Fruit fly (Drosophila melanogaster) whole organism, embryonic: ENCODE results near the gene CG31898.

Experiments
- Adf1 ChIP-seq: fragments of 200-800 bp; sonication (Bioruptor generic); IDR thresholded peaks from 2 replicates; pipeline ENCODE4 v1.3.6; 2022; ENCODE audit warnings: missing biosample characterization, missing genetic modification characterization
- Asciz ChIP-seq: fragments of 200-800 bp; sonication (Bioruptor generic); optimal IDR thresholded peaks from 2 replicates; lab custom pipeline; 2017; ENCODE audit warnings: missing biosample characterization, mild to moderate bottlenecking, missing genetic modification characterization, missing genetic modification reagents
- Awh ChIP-seq: fragments of 200-800 bp; sonication (Bioruptor generic); IDR thresholded peaks from 2 replicates; pipeline ENCODE4, ENCODE4 v1.3.6; 2022; ENCODE audit warnings: missing biosample characterization, missing genetic modification characterization
- CG11085 ChIP-seq: fragments of 200-800 bp; sonication (Bioruptor generic); IDR thresholded peaks from 2 replicates; pipeline ENCODE4 v1.3.6; 2022; ENCODE audit warnings: missing biosample characterization, missing genetic modification characterization
- CG11695 ChIP-seq: fragments of 200-800 bp; sonication (Bioruptor generic); IDR thresholded peaks from 3 replicates; pipeline ENCODE4 v1.3.6; 2022; ENCODE audit warnings: missing biosample characterization, missing genetic modification characterization
- CG11723 ChIP-seq: fragments of 200-800 bp; sonication (Bioruptor generic); optimal IDR thresholded peaks from 2 replicates; lab custom pipeline; 2017; ENCODE audit warnings: missing biosample characterization, mild to moderate bottlenecking, missing genetic modification characterization
- CG12299 ChIP-seq: fragments of 200-800 bp; sonication (Bioruptor generic); optimal IDR thresholded peaks from 2 replicates; lab custom pipeline; 2018; ENCODE audit warnings: missing biosample characterization, mild to moderate bottlenecking, missing genetic modification characterization
- CG13894 ChIP-seq: fragments of 200-800 bp; sonication (Bioruptor generic); optimal IDR thresholded peaks from 3 replicates; lab custom pipeline; 2018; ENCODE audit warnings: missing biosample characterization, mild to moderate bottlenecking, missing genetic modification characterization, moderate library complexity
- CG14014 ChIP-seq: fragments of 200-800 bp; sonication (Bioruptor generic); IDR thresholded peaks from 2 replicates; pipeline ENCODE4 v1.3.6; 2022; ENCODE audit warnings: missing biosample characterization, missing genetic modification characterization
- CG15073 ChIP-seq: fragments of 200-800 bp; sonication (Bioruptor generic); optimal IDR thresholded peaks from 2 replicates; lab custom pipeline; 2016; ENCODE audit warnings: missing biosample characterization, missing genetic modification characterization
- CG16779 ChIP-seq: fragments of 200-800 bp; sonication (Bioruptor generic); IDR thresholded peaks from 2 replicates; pipeline ENCODE4 v1.3.6; 2022; ENCODE audit warnings: missing biosample characterization, missing genetic modification characterization
- CG17612 ChIP-seq: fragments of 200-800 bp; sonication (Bioruptor generic); IDR thresholded peaks from 2 replicates; pipeline ENCODE4 v1.3.6; 2022; ENCODE audit warnings: missing biosample characterization, missing genetic modification characterization
- CG18476 ChIP-seq: fragments of 200-800 bp; sonication (Bioruptor generic); optimal IDR thresholded peaks from 2 replicates; lab custom pipeline; 2016; ENCODE audit warnings: missing biosample characterization, mild to moderate bottlenecking, missing genetic modification characterization
- CG2712 ChIP-seq: fragments of 200-800 bp; optimal IDR thresholded peaks from 3 replicates; lab custom pipeline; 2019; ENCODE audit warnings: missing biosample characterization, mild to moderate bottlenecking, missing genetic modification characterization, moderate library complexity
- CG30020 ChIP-seq: fragments of 200-800 bp; optimal IDR thresholded peaks from 2 replicates; lab custom pipeline; 2019; ENCODE audit warnings: missing biosample characterization, mild to moderate bottlenecking, missing genetic modification characterization, moderate library complexity
- CG32532 ChIP-seq: fragments of 200-800 bp; sonication (Bioruptor generic); IDR thresholded peaks from 2 replicates; pipeline ENCODE4 v1.3.6; 2022; ENCODE audit warnings: missing biosample characterization, missing genetic modification characterization
- CG3847 ChIP-seq: fragments of 200-800 bp; sonication (Bioruptor generic); IDR thresholded peaks from 2 replicates; pipeline ENCODE4 v1.3.6; 2022; ENCODE audit warnings: missing biosample characterization, missing genetic modification characterization
- CG4360 ChIP-seq: fragments of 200-800 bp; sonication (Bioruptor generic); IDR thresholded peaks from 2 replicates; pipeline ENCODE4 v1.3.6; 2022; ENCODE audit warnings: missing biosample characterization, missing genetic modification characterization
- CG43689 ChIP-seq: fragments of 200-800 bp; sonication (Bioruptor generic); IDR thresholded peaks from 2 replicates; pipeline ENCODE4 v1.3.6; 2022; ENCODE audit warnings: missing biosample characterization, missing genetic modification characterization
- CG6654 ChIP-seq: fragments of 200-800 bp; sonication (Bioruptor generic); optimal IDR thresholded peaks from 2 replicates; lab custom pipeline; 2017; ENCODE audit warnings: missing biosample characterization, mild to moderate bottlenecking, missing genetic modification characterization
- CG8290 ChIP-seq, 3 experiments: fragments of 200-800 bp; sonication (Bioruptor generic); optimal IDR thresholded peaks; 2 replicates each; lab custom pipeline; 2016 to 2019; ENCODE audit warnings: missing biosample characterization in 3 of 3, missing genetic modification characterization in 3 of 3, mild to moderate bottlenecking in 2 of 3, moderate library complexity in 1 of 3
- Dip2 ChIP-seq: fragments of 200-800 bp; sonication (Bioruptor generic); IDR thresholded peaks from 2 replicates; pipeline ENCODE4 v1.3.6; 2022; ENCODE audit warnings: missing biosample characterization, missing genetic modification characterization
- Dp ChIP-seq: fragments of 200-800 bp; sonication (Bioruptor generic); optimal IDR thresholded peaks from 2 replicates; lab custom pipeline; 2018; ENCODE audit warnings: missing biosample characterization, mild to moderate bottlenecking, missing genetic modification characterization, moderate library complexity
- ERR ChIP-seq: fragments of 200-800 bp; sonication (Bioruptor generic); optimal IDR thresholded peaks from 2 replicates; lab custom pipeline; 2016; ENCODE audit warnings: missing biosample characterization, missing genetic modification characterization
- Eip74EF ChIP-seq, 2 experiments: fragments of 200-800 bp in 1 of 2; fragments of >200 bp in 1 of 2; sonication (Bioruptor generic) in 1 of 2; optimal IDR thresholded peaks; 2 replicates each; lab custom pipeline; 2017 to 2019; ENCODE audit warnings: missing biosample characterization in 2 of 2, missing genetic modification characterization in 2 of 2, mild to moderate bottlenecking in 1 of 2, moderate library complexity in 1 of 2
- Mad ChIP-seq: fragments of 200-800 bp; sonication (Bioruptor generic); optimal IDR thresholded peaks from 2 replicates; lab custom pipeline; 2016; ENCODE audit warnings: missing biosample characterization, missing genetic modification characterization
- NC2β ChIP-seq: fragments of 200-800 bp; sonication (Bioruptor generic); optimal IDR thresholded peaks from 2 replicates; lab custom pipeline; 2016; ENCODE audit warnings: missing biosample characterization, missing genetic modification characterization
- Neu2 ChIP-seq: fragments of 200-800 bp; sonication (Bioruptor generic); optimal IDR thresholded peaks from 3 replicates; lab custom pipeline; 2016; ENCODE audit warnings: missing biosample characterization, missing genetic modification characterization, borderline replicate concordance
- Sin3A ChIP-seq: fragments of >200 bp; optimal IDR thresholded peaks from 2 replicates; lab custom pipeline; 2018
- Taf1 ChIP-seq: fragments of 200-800 bp; sonication (Bioruptor generic); IDR thresholded peaks from 2 replicates; pipeline ENCODE4 v1.3.6; 2022; ENCODE audit warnings: missing biosample characterization, missing genetic modification characterization
- YL-1 ChIP-seq: fragments of 200-800 bp; sonication (Bioruptor generic); optimal IDR thresholded peaks from 3 replicates; lab custom pipeline; 2017; ENCODE audit warnings: missing biosample characterization, mild to moderate bottlenecking, missing genetic modification characterization
- ac ChIP-seq: fragments of 200-800 bp; sonication (Bioruptor generic); optimal IDR thresholded peaks from 3 replicates; lab custom pipeline; 2017; ENCODE audit warnings: missing biosample characterization, mild to moderate bottlenecking, missing genetic modification characterization
- ash1 ChIP-seq: fragments of 200-800 bp; sonication (Bioruptor generic); optimal IDR thresholded peaks from 2 replicates; lab custom pipeline; 2018; ENCODE audit warnings: missing biosample characterization, mild to moderate bottlenecking, missing genetic modification characterization
- az2 ChIP-seq: fragments of 200-800 bp; sonication (Bioruptor generic); optimal IDR thresholded peaks from 3 replicates; lab custom pipeline; 2016; ENCODE audit warnings: missing biosample characterization, missing genetic modification characterization
- br ChIP-seq: fragments of >200 bp; optimal IDR thresholded peaks from 2 replicates; lab custom pipeline; 2017
- chm ChIP-seq: fragments of 200-800 bp; sonication (Bioruptor generic); IDR thresholded peaks from 2 replicates; pipeline ENCODE4 v1.3.6; 2022; ENCODE audit warnings: missing biosample characterization, missing genetic modification characterization
- crol ChIP-seq: fragments of 200-800 bp; sonication (Bioruptor generic); IDR thresholded peaks from 2 replicates; pipeline ENCODE4 v1.3.6; 2022; ENCODE audit warnings: missing biosample characterization, missing genetic modification characterization
- crp ChIP-seq, 2 experiments: fragments of 200-800 bp; sonication (Bioruptor generic); optimal IDR thresholded peaks; 2 replicates in 1 of 2; 3 replicates in 1 of 2; lab custom pipeline; 2017; ENCODE audit warnings: missing biosample characterization in 2 of 2, missing genetic modification characterization in 2 of 2, mild to moderate bottlenecking in 1 of 2, moderate library complexity in 1 of 2
- da ChIP-seq: fragments of 200-800 bp; sonication (Bioruptor generic); optimal IDR thresholded peaks from 2 replicates; lab custom pipeline; 2016; ENCODE audit warnings: missing biosample characterization, missing genetic modification characterization
- dmrt99B ChIP-seq: fragments of 200-800 bp; sonication (Bioruptor generic); optimal IDR thresholded peaks from 2 replicates; lab custom pipeline; 2018; ENCODE audit warnings: missing biosample characterization, mild to moderate bottlenecking, missing genetic modification characterization, moderate library complexity
- ems ChIP-seq: fragments of 200-800 bp; sonication (Bioruptor generic); optimal IDR thresholded peaks from 3 replicates; lab custom pipeline; 2016; ENCODE audit warnings: missing biosample characterization, missing genetic modification characterization
- fd64A ChIP-seq: fragments of 200-800 bp; sonication (Bioruptor generic); optimal IDR thresholded peaks from 3 replicates; lab custom pipeline; 2018; ENCODE audit warnings: missing biosample characterization, mild to moderate bottlenecking, missing genetic modification characterization
- fru ChIP-seq: fragments of >200 bp; optimal IDR thresholded peaks from 2 replicates; lab custom pipeline; 2017
- gem ChIP-seq: fragments of 200-800 bp; sonication (Bioruptor generic); optimal IDR thresholded peaks from 2 replicates; lab custom pipeline; 2019; ENCODE audit warnings: missing biosample characterization, mild to moderate bottlenecking, missing genetic modification characterization, moderate library complexity
- luna ChIP-seq: fragments of 200-800 bp; sonication (Bioruptor generic); optimal IDR thresholded peaks from 2 replicates; lab custom pipeline; 2016; ENCODE audit warnings: missing biosample characterization, missing genetic modification characterization
- pita ChIP-seq: fragments of 200-800 bp; sonication (Bioruptor generic); optimal IDR thresholded peaks from 2 replicates; lab custom pipeline; 2017; ENCODE audit warnings: missing biosample characterization, mild to moderate bottlenecking, missing genetic modification characterization
- tap ChIP-seq: fragments of 200-800 bp; optimal IDR thresholded peaks from 3 replicates; lab custom pipeline; 2019; ENCODE audit warnings: missing biosample characterization, mild to moderate bottlenecking, missing genetic modification characterization, moderate library complexity
- vvl ChIP-seq: fragments of 200-800 bp; sonication (Bioruptor generic); IDR thresholded peaks from 2 replicates; pipeline ENCODE4 v1.3.6; 2022; ENCODE audit warnings: missing biosample characterization, missing genetic modification characterization
- yki ChIP-seq: fragments of >200 bp; optimal IDR thresholded peaks from 3 replicates; lab custom pipeline; 2018

CG31898 gene

DNA sequence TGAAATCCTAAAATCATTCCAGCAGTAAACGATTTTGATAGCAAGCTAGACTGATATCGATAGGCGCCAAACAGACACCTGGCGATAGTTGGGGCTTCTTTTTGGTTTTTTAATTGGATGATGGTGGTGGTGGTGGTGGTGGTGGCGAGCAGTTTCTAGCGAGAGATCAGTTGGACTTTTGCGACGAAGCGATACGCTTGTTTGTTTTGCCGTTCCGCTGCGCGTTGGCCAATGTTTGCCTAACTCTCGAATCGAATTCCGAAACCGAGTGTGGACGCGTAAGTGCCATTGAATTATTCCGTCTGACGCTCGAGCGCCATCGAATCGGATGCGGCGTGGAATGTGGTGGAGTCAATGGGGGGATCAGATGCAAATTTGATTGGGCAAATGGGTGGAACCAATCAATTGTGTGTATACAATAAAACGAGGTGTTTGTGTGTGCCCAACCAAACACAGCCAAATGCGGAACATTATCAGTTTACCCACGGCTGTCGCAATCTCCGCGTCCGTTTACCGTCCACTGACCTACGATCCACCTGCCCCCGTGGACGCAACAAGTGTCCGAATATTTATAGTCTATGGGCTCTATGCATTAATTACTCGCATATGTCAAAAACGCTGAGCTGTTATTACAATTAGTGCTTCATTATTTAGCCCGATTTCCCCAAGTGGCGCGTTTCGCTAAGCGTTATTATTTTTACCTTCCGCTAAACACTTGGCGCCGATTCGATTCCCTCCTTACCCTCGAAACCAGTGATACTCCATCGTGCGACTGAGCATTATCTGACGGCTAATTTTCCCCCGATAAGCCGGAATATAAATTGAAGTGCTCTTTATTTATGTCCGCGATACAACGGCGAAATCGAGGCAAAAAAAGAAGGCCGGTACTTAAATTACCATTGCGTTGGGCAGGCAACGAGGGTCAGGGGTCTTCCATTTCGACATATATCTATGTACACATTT, 29.6 kb upstream of the CG31898 start, which contains the start of gene CG17292 (continued):
- no peak for TF ChIP-seq CG6654
- peak; percentile 61 for TF ChIP-seq CG3847 (GFP tag; lab: Robert Waterston, UW)
- TF ChIP-seq CG43689 (GFP tag; lab: Robert Waterston, UW), result no peak
- TF ChIP-seq CG13894 (tag; lab: Kevin White, UChicago), result peak; percentile 62
- no peak for TF ChIP-seq CG30020 (tag; lab: Kevin White, UChicago)
- peak; percentile 84 for TF ChIP-seq CG16779 (GFP tag; lab: Robert Waterston, UW)
- peak; percentile 66 for TF ChIP-seq Adf1 (GFP tag; lab: Robert Waterston, UW)
- TF ChIP-seq Eip74EF (GFP tag; optimal IDR thresholded peaks at IDR 0.05; lab: Kevin White, UChicago), result peak in 1 of 2 experiments; percentile 48
- TF ChIP-seq da (GFP tag; lab: Kevin White, UChicago), result no peak
- peak; percentile 32 for TF ChIP-seq NC2β (GFP tag; lab: Kevin White, UChicago)
- peak; percentile 24 for TF ChIP-seq tap (tag; lab: Kevin White, UChicago)
- no peak for TF ChIP-seq CG8290 (GFP tag; optimal IDR thresholded peaks at IDR 0.05; lab: Kevin White, UChicago)
- peak in 1 of 2 experiments; percentile 88 for TF ChIP-seq CG8290 (tag; optimal IDR thresholded peaks at IDR 0.05; lab: Kevin White, UChicago)
- no peak for TF ChIP-seq fd64A (GFP tag; lab: Kevin White, UChicago)
- 0 out of 2 replicates have a peak, but pooled peaks have one; percentile 10 for TF ChIP-seq Taf1
- TF ChIP-seq ERR (GFP tag; lab: Kevin White, UChicago), result peak; percentile 6
- no peak for TF ChIP-seq pita
- no peak for TF ChIP-seq CG12299
- TF ChIP-seq crp (GFP tag; optimal IDR thresholded peaks at IDR 0.05; lab: Kevin White, UChicago), result peak in 1 of 2 experiments; percentile 32
- TF ChIP-seq CG17612 (GFP tag; lab: Robert Waterston, UW), result no peak
- peak; percentile 46 for TF ChIP-seq ems (GFP tag; lab: Kevin White, UChicago)
- peak; percentile 48; the same call in 1 of the 3 replicates for TF ChIP-seq CG11695
- TF ChIP-seq dmrt99B (tag; lab: Kevin White, UChicago), result peak; percentile 40
- TF ChIP-seq CG14014 (GFP tag; lab: Robert Waterston, UW), result peak; percentile 74; the same call in 1 of the 2 replicates
- peak; percentile 49 for TF ChIP-seq Dp (GFP tag; lab: Kevin White, UChicago)
- no peak for TF ChIP-seq CG15073 (GFP tag; lab: Kevin White, UChicago)
- TF ChIP-seq vvl, result peak; percentile 92
- no peak for TF ChIP-seq Sin3A (lab: Kevin White, UChicago)
- TF ChIP-seq CG11723 (GFP tag; lab: Kevin White, UChicago), result peak; percentile 16
- no peak for TF ChIP-seq luna
- no peak for TF ChIP-seq ac
- peak; percentile 15 for TF ChIP-seq CG2712 (tag; lab: Kevin White, UChicago)
- peak; percentile 72 for TF ChIP-seq CG32532
- TF ChIP-seq crol (GFP tag; lab: Robert Waterston, UW), result no peak; the same call in 1 of the 2 replicates
- no peak for TF ChIP-seq Neu2
- peak; percentile 43 for TF ChIP-seq YL-1 (GFP tag; lab: Kevin White, UChicago)
- TF ChIP-seq CG18476, result no peak
- peak; percentile 23 for TF ChIP-seq Asciz
- TF ChIP-seq az2 (GFP tag; lab: Kevin White, UChicago), result no peak
- TF ChIP-seq fru, result no peak
- no peak for TF ChIP-seq CG4360 (GFP tag; lab: Robert Waterston, UW)
- TF ChIP-seq gem (tag; lab: Kevin White, UChicago), result peak; percentile 41
- no peak for TF ChIP-seq yki
- peak; percentile 77; the same call in 1 of the 2 replicates for TF ChIP-seq Awh
- TF ChIP-seq ash1 (GFP tag; lab: Kevin White, UChicago), result no peak
- peak; percentile 42 for TF ChIP-seq Mad
- TF ChIP-seq CG11085, result peak; percentile 32; the same call in 1 of the 2 replicates
- TF ChIP-seq chm (GFP tag; lab: Robert Waterston, UW), result peak; percentile 60; the same call in 1 of the 2 replicates
- TF ChIP-seq br (lab: Kevin White, UChicago), result no peak
- no peak for TF ChIP-seq Dip2 (GFP tag; lab: Robert Waterston, UW)
